Fruit fly (Drosophila melanogaster) whole organism, prepupa: Measurements from ENCODE around the gene CG15021.

Experiments
- Blimp-1 ChIP-seq: fragments of 200-800 bp; sonication (Bioruptor generic); optimal IDR thresholded peaks from 3 replicates; lab custom pipeline; 2017; ENCODE audit warnings: missing biosample characterization, missing genetic modification characterization, mild to moderate bottlenecking, moderate library complexity, missing genetic modification reagents
- CG1621 ChIP-seq: fragments of 200-800 bp; sonication (Bioruptor generic); optimal IDR thresholded peaks from 3 replicates; lab custom pipeline; 2018; ENCODE audit warnings: missing biosample characterization, mild to moderate bottlenecking, missing genetic modification characterization
- CG6808 ChIP-seq: fragments of 200-800 bp; sonication (Bioruptor generic); optimal IDR thresholded peaks from 3 replicates; lab custom pipeline; 2017; ENCODE audit warnings: missing biosample characterization, missing genetic modification characterization, mild to moderate bottlenecking, moderate library complexity, missing genetic modification reagents
- CG8119 ChIP-seq: fragments of 200-800 bp; sonication (Bioruptor generic); IDR thresholded peaks from 3 replicates; pipeline ENCODE4 v1.3.6; 2022; ENCODE audit warnings: missing biosample characterization, missing genetic modification characterization
- Hr39 ChIP-seq: fragments of 200-800 bp; sonication (Bioruptor generic); optimal IDR thresholded peaks from 2 replicates; lab custom pipeline; 2016; ENCODE audit warnings: missing biosample characterization, missing genetic modification characterization
- Met ChIP-seq: fragments of 200-800 bp; sonication (Bioruptor generic); optimal IDR thresholded peaks from 3 replicates; lab custom pipeline; 2016; ENCODE audit warnings: missing biosample characterization, missing genetic modification characterization
- eg ChIP-seq: fragments of 200-800 bp; sonication (Bioruptor generic); IDR thresholded peaks from 3 replicates; pipeline ENCODE4 v1.3.6; 2022; ENCODE audit warnings: missing biosample characterization, missing genetic modification characterization
- esn ChIP-seq: fragments of 200-800 bp; sonication (Bioruptor generic); optimal IDR thresholded peaks from 2 replicates; lab custom pipeline; 2016; ENCODE audit warnings: missing biosample characterization, mild to moderate bottlenecking, missing genetic modification characterization, moderate library complexity
- lz ChIP-seq: fragments of 200-800 bp; sonication (Bioruptor generic); optimal IDR thresholded peaks from 3 replicates; lab custom pipeline; 2016; ENCODE audit warnings: missing biosample characterization, missing genetic modification characterization
- spab ChIP-seq: fragments of 200-800 bp; sonication (Bioruptor generic); optimal IDR thresholded peaks from 2 replicates; lab custom pipeline; 2017; ENCODE audit warnings: missing biosample characterization, mild to moderate bottlenecking, missing genetic modification characterization, missing genetic modification reagents

DNA sequence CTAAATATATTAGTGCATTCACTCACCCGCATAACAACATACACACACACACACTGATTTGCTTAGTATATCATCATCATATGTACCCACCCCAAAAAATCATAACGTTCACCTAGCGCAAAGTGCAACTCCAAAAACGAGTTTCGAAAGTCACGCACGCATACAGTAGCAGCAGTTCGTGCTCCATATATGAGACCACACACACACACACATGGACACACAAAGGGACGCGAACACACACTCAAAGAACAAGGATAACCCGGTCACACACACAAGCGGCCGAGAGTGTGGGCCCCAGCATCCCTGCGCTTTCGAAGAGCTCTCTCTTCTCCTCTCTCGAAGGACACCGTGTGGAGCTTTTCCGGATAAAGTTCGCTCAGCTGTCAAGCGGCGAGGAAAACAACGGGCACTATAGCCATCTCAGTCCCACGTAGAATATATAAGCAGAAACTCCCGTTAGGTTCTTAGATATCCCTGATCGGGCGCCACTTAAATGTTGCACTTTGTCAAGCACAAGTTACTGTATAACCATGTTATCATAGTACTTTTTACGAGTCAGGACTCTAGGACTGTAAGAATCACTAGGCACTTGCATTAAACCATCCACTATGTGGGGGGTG is 5.3 kb upstream of the CG15021 start:
- TF ChIP-seq esn = no peak
- TF ChIP-seq CG6808 = no peak
- TF ChIP-seq spab (GFP tag; lab: Kevin White, UChicago) = no peak
- no peak for TF ChIP-seq CG1621 (tag; lab: Kevin White, UChicago)
- TF ChIP-seq eg (GFP tag; lab: Robert Waterston, UW) = no peak
- no peak for TF ChIP-seq Met
- no peak for TF ChIP-seq Blimp-1 (GFP tag; lab: Kevin White, UChicago)
- no peak for TF ChIP-seq CG8119 (GFP tag; lab: Robert Waterston, UW)
- TF ChIP-seq lz (GFP tag; lab: Kevin White, UChicago) = no peak
- no peak for TF ChIP-seq Hr39
